Worm (Caenorhabditis elegans) whole organism, young adult: Measurements from ENCODE around the gene otub-4.

Experiments
- B0035.1 ChIP-seq: sonication (generic microtip); optimal IDR thresholded peaks from 2 replicates; lab custom pipeline; 2016; ENCODE audit warnings: missing genetic modification characterization, mild to moderate bottlenecking, missing compliant biosample characterization, missing genotype, missing genetic modification reagents
- D2030.7 ChIP-seq: fragments of 200-800 bp; sonication (Bioruptor generic); IDR thresholded peaks from 2 replicates; pipeline ENCODE4 v1.3.6; 2022; ENCODE audit warnings: missing genetic modification reagents, missing genetic modification characterization, missing compliant biosample characterization
- F57A8.1 ChIP-seq: fragments of 200-800 bp; sonication (Bioruptor generic); optimal IDR thresholded peaks from 2 replicates; lab custom pipeline; 2018; ENCODE audit warnings: mild to moderate bottlenecking, missing genetic modification characterization, moderate library complexity, missing compliant biosample characterization
- Y79H2A.3 ChIP-seq: fragments of 200-800 bp; sonication (Bioruptor generic); conservative IDR thresholded peaks from 2 replicates; pipeline ENCODE4 v1.3.6; 2022; ENCODE audit warnings: missing genetic modification reagents, missing genetic modification characterization, missing compliant biosample characterization
- atf-7 ChIP-seq: sonication (generic microtip); optimal IDR thresholded peaks from 2 replicates; lab custom pipeline; 2017; ENCODE audit warnings: mild to moderate bottlenecking, missing genetic modification characterization, missing compliant biosample characterization
- cebp-2 ChIP-seq: fragments of 200-800 bp; sonication (Bioruptor generic); IDR thresholded peaks from 2 replicates; pipeline ENCODE4 v1.3.6; 2022; ENCODE audit warnings: missing genetic modification characterization, missing compliant biosample characterization
- die-1 ChIP-seq: sonication (generic microtip); optimal IDR thresholded peaks from 2 replicates; lab custom pipeline; 2016; ENCODE audit warnings: missing genotype, mild to moderate bottlenecking, missing genetic modification characterization, missing compliant biosample characterization
- lsl-1 ChIP-seq: fragments of 200-800 bp; sonication (Bioruptor generic); optimal IDR thresholded peaks from 2 replicates; lab custom pipeline; 2018; ENCODE audit warnings: mild to moderate bottlenecking, missing genetic modification characterization, moderate library complexity, missing compliant biosample characterization
- mes-4 ChIP-seq: sonication (generic microtip); optimal IDR thresholded peaks from 2 replicates; lab custom pipeline; 2016; ENCODE audit warnings: missing genotype, missing genetic modification characterization, missing compliant biosample characterization
- nfya-1 ChIP-seq: sonication (generic microtip); optimal IDR thresholded peaks from 2 replicates; lab custom pipeline; 2017; ENCODE audit warnings: antibody characterized with exemption, missing compliant biosample characterization, missing genetic modification characterization, borderline replicate concordance; ENCODE audit not compliant: insufficient read depth
- pha-4 ChIP-seq: fragments of 150-350 bp; sonication (generic microtip); optimal IDR thresholded peaks from 2 replicates; lab custom pipeline; 2014; ENCODE audit warnings: missing biosample characterization, missing genetic modification reagents, missing genetic modification characterization
- ztf-25 ChIP-seq: fragments of 200-800 bp; sonication (Bioruptor generic); IDR thresholded peaks from 2 replicates; pipeline ENCODE4 v1.3.6; 2022; ENCODE audit warnings: missing genetic modification reagents, missing genetic modification characterization, missing compliant biosample characterization

- TF ChIP-seq Y79H2A.3 (GFP tag; lab: Robert Waterston, UW): no peak
- TF ChIP-seq F57A8.1 (GFP tag; lab: Kevin White, UChicago): no peak
- peak; percentile 8; the same call in 1 of the 2 replicates for TF ChIP-seq D2030.7 (GFP tag; lab: Robert Waterston, UW)
- no peak for TF ChIP-seq die-1 (tag; lab: Kevin White, UChicago)
- no peak for TF ChIP-seq mes-4 (tag; lab: Kevin White, UChicago)
- no peak for TF ChIP-seq cebp-2 (GFP tag; lab: Robert Waterston, UW)
- no peak for TF ChIP-seq atf-7 (tag; lab: Kevin White, UChicago)
- no peak for TF ChIP-seq lsl-1 (GFP tag; lab: Kevin White, UChicago)
- no peak for TF ChIP-seq pha-4
- no peak for TF ChIP-seq B0035.1
- TF ChIP-seq nfya-1: no peak
- TF ChIP-seq ztf-25 (GFP tag; lab: Robert Waterston, UW): 0 out of 2 replicates have a peak, but pooled peaks have one; percentile 4
These were observed 40.7 kb downstream of the otub-4 start for ce11 chrIV:3337275-3337674.
